Worm (Caenorhabditis elegans): ENCODE measurements around the gene F16B12.1.

F16B12.1 gene

ce11 chrX:14127291-14127922 lies 42.1 kb downstream of the F16B12.1 start, which contains the start of gene F28H6.4 (continued):
- TF ChIP-seq hmg-1.1 (GFP tag; IDR thresholded peaks at IDR 0.05) (no peak), mxl-3 (GFP tag; optimal IDR thresholded peaks at IDR 0.05) (peak; percentile 17), mep-1 (tag; optimal IDR thresholded peaks at IDR 0.05) (no peak)

ce11 chrX:14131476-14131875 lies 46.2 kb downstream of the F16B12.1 start:
- TF ChIP-seq aha-1 (tag) (peak; percentile 90), F44E2.7 (GFP tag; IDR thresholded peaks at IDR 0.05) (no peak)

- peak in 1 of 2 experiments; percentile 62 for TF ChIP-seq unc-62 (GFP tag; optimal IDR thresholded peaks at IDR 0.05 in 1 of 2)
- TF ChIP-seq unc-62 (tag; optimal IDR thresholded peaks at IDR 0.05): no peak
- TF ChIP-seq gei-8 (GFP tag; optimal IDR thresholded peaks at IDR 0.05): no peak
- TF ChIP-seq unc-130 (GFP tag; optimal IDR thresholded peaks at IDR 0.05): no peak
- no peak for TF ChIP-seq lin-29 (GFP tag; IDR thresholded peaks at IDR 0.05)
- TF ChIP-seq F49E8.2 (tag; optimal IDR thresholded peaks at IDR 0.05; ENCODE audit: borderline replicate concordance): no peak
- no peak for TF ChIP-seq pha-4 (GFP tag; IDR thresholded peaks at IDR 0.05)
- TF ChIP-seq pha-4 (tag; optimal IDR thresholded peaks at IDR 0.05): no peak
- no peak for TF ChIP-seq sdz-12 (GFP tag; optimal IDR thresholded peaks at IDR 0.05)
- TF ChIP-seq madf-5 (GFP tag; IDR thresholded peaks at IDR 0.05): no peak
- no peak for TF ChIP-seq jun-1 (tag; optimal IDR thresholded peaks at IDR 0.05)
Observed at ce11 chrX:14132677-14133076, 47.4 kb downstream of the F16B12.1 start.

- TF ChIP-seq unc-62 (GFP tag; optimal IDR thresholded peaks at IDR 0.05 in 1 of 2): peak in 1 of 2 experiments; percentile 71
- no peak for TF ChIP-seq unc-62 (tag; optimal IDR thresholded peaks at IDR 0.05)
- no peak for TF ChIP-seq jun-1 (tag; optimal IDR thresholded peaks at IDR 0.05)
Observed at ce11 chrX:14134244-14134643, 48.9 kb downstream of the F16B12.1 start, which contains the start of gene F28H6.8. Gene F28H6.8 (minus strand): TSS chrX:14134344.

- TF ChIP-seq nhr-48 (tag; optimal IDR thresholded peaks at IDR 0.05) (no peak), nhr-76 (tag; optimal IDR thresholded peaks at IDR 0.05) (no peak), dmd-8 (GFP tag; IDR thresholded peaks at IDR 0.05) (peak; percentile 65; the same call in 1 of the 2 replicates), F10B5.3 (tag; optimal IDR thresholded peaks at IDR 0.05) (no peak), F49E8.2 (tag; optimal IDR thresholded peaks at IDR 0.05; ENCODE audit: borderline replicate concordance) (no peak), daf-16 (GFP tag; optimal IDR thresholded peaks at IDR 0.05) (peak in 1 of 2 experiments; percentile 29), daf-16 (tag; optimal IDR thresholded peaks at IDR 0.05) (peak; percentile 51), saeg-2 (GFP tag; IDR thresholded peaks at IDR 0.05) (no peak), nhr-11 (tag; optimal IDR thresholded peaks at IDR 0.05) (no peak), pha-4 (GFP tag; IDR thresholded peaks at IDR 0.05) (peak; percentile 54; the same call in 1 of the 2 replicates), pha-4 (tag; optimal IDR thresholded peaks at IDR 0.05) (no peak), lin-38 (GFP tag; IDR thresholded peaks at IDR 0.05) (peak; percentile 60), madf-9 (GFP tag; conservative IDR thresholded peaks at IDR 0.05) (no peak), tag-97 (GFP tag; IDR thresholded peaks at IDR 0.05) (no peak), F44E2.7 (GFP tag; IDR thresholded peaks at IDR 0.05) (no peak), aha-1 (tag) (peak; percentile 9), mdt-29 (GFP tag; IDR thresholded peaks at IDR 0.05) (0 out of 2 replicates have a peak, but pooled peaks have one; percentile 46), ceh-20 (GFP tag; IDR thresholded peaks at IDR 0.05) (0 out of 2 replicates have a peak, but pooled peaks have one; percentile 27), hlh-11 (tag; optimal IDR thresholded peaks at IDR 0.05) (no peak), egl-27 (tag; optimal IDR thresholded peaks at IDR 0.05) (no peak), F37D6.2 (tag; optimal IDR thresholded peaks at IDR 0.05) (no peak), vab-7 (GFP tag; IDR thresholded peaks at IDR 0.05) (peak; percentile 68; the same call in 1 of the 2 replicates), R02D3.7 (tag; optimal IDR thresholded peaks at IDR 0.05) (no peak), daf-8 (GFP tag; IDR thresholded peaks at IDR 0.05) (no peak), hif-1 (tag; optimal IDR thresholded peaks at IDR 0.05) (no peak), dve-1 (tag; optimal IDR thresholded peaks at IDR 0.05; ENCODE audit: insufficient read depth) (peak; percentile 49), arid-1 (GFP tag; conservative IDR thresholded peaks at IDR 0.05) (0 out of 2 replicates have a peak, but pooled peaks have one; percentile 31), mes-2 (tag; optimal IDR thresholded peaks at IDR 0.05; ENCODE audit: poor library complexity, severe bottlenecking) (peak; percentile 54), daf-19 (GFP tag; conservative IDR thresholded peaks at IDR 0.05) (peak; percentile 74), ctbp-1 (GFP tag; IDR thresholded peaks at IDR 0.05) (no peak), madf-5 (GFP tag; IDR thresholded peaks at IDR 0.05) (no peak), php-3 (GFP tag; IDR thresholded peaks at IDR 0.05) (no peak)
Observed at ce11 chrX:14134883-14135282, 49.6 kb downstream of the F16B12.1 start.

Data from whole organism, L4 larva.